Fruit fly (Drosophila melanogaster) whole organism, adult: Measurements from ENCODE around the gene CG17819.

ENCODE experiments used
- CG11617 ChIP-seq: fragments of 200-800 bp; sonication (Bioruptor generic); optimal IDR thresholded peaks from 2 replicates; lab custom pipeline; 2017; ENCODE audit warnings: mild to moderate bottlenecking, missing biosample characterization, missing genetic modification reagents, missing genetic modification characterization
- CG14711 ChIP-seq: fragments of 200-800 bp; sonication (Bioruptor generic); optimal IDR thresholded peaks from 2 replicates; lab custom pipeline; 2018; ENCODE audit warnings: missing biosample characterization, mild to moderate bottlenecking, missing genetic modification characterization, moderate library complexity
- CG1620 ChIP-seq: fragments of 200-800 bp; sonication (Bioruptor generic); optimal IDR thresholded peaks from 2 replicates; lab custom pipeline; 2016; ENCODE audit warnings: missing biosample characterization, missing genetic modification characterization
- Hr96 ChIP-seq: fragments of 200-800 bp; sonication (Bioruptor generic); optimal IDR thresholded peaks from 2 replicates; lab custom pipeline; 2016; ENCODE audit warnings: missing biosample characterization, missing genetic modification characterization
- Mnt ChIP-seq: fragments of 200-800 bp; sonication (Bioruptor generic); optimal IDR thresholded peaks from 2 replicates; lab custom pipeline; 2016; ENCODE audit warnings: missing biosample characterization, mild to moderate bottlenecking, missing genetic modification characterization
- cnc ChIP-seq, 2 experiments: fragments of >200 bp; optimal IDR thresholded peaks; 2 replicates each; lab custom pipeline; 2017
- kay ChIP-seq: fragments of 200-800 bp; sonication (Bioruptor generic); peaks from one replicate; lab custom pipeline; 2016; ENCODE audit warnings: missing biosample characterization, missing genetic modification characterization, borderline replicate concordance
- ovo ChIP-seq: fragments of 200-800 bp; sonication (Bioruptor generic); optimal IDR thresholded peaks from 2 replicates; lab custom pipeline; 2016; ENCODE audit warnings: missing biosample characterization, missing genetic modification characterization
- pad ChIP-seq: fragments of 200-800 bp; sonication (Bioruptor generic); optimal IDR thresholded peaks from 3 replicates; lab custom pipeline; 2017; ENCODE audit warnings: missing biosample characterization, missing genetic modification characterization, mild to moderate bottlenecking, moderate library complexity, missing genetic modification reagents
- toe ChIP-seq: fragments of 200-800 bp; sonication (Bioruptor generic); optimal IDR thresholded peaks from 2 replicates; lab custom pipeline; 2016; ENCODE audit warnings: missing biosample characterization, missing genetic modification characterization

- no peak for TF ChIP-seq ovo (GFP tag; lab: Kevin White, UChicago)
- TF ChIP-seq toe (GFP tag; lab: Kevin White, UChicago) = no peak
- no peak for TF ChIP-seq CG1620 (GFP tag; lab: Kevin White, UChicago)
- no peak for TF ChIP-seq kay
- TF ChIP-seq cnc (optimal IDR thresholded peaks at IDR 0.05; lab: Kevin White, UChicago) = no peak
- no peak for TF ChIP-seq Mnt (GFP tag; lab: Kevin White, UChicago)
- TF ChIP-seq Hr96 = no peak
- no peak for TF ChIP-seq pad
- TF ChIP-seq CG11617 (GFP tag; lab: Kevin White, UChicago) = no peak
- TF ChIP-seq CG14711 (tag; lab: Kevin White, UChicago) = no peak
These were observed 37.1 kb downstream of the CG17819 start for dm6 chr3R:21848271-21848670.
